Fruit fly (Drosophila melanogaster): ENCODE data around the gene snsl.
A peak's percentile ranks its signal among the peaks of the same experiment; 100 is the strongest.

snsl gene

DNA sequence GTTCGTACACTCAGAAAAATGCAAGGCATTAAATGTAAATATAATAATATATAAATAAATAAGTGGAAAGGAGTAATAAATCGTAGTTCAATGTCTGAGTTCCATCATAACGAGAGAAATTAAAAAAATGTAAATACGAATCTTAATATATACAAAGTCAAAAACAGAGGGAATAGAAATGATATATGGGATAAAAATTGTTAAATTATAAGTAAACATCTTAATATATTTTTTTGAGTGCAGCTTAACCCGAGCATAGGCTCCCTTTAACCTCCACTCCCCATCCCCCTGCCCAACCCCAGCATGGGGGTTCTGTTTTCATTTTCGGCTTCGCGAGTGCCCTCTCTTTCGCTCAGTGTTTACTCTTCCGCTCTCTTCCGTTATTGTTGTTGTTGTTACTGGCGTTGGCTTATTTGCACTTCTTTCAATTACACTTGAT, 9.2 kb upstream of the snsl start (continued):
- TF ChIP-seq phol (tag; optimal IDR thresholded peaks at IDR 0.05) (peak; percentile 61), tin (GFP tag; optimal IDR thresholded peaks at IDR 0.05) (peak; percentile 8), lola (GFP tag; optimal IDR thresholded peaks at IDR 0.05) (peak in 1 of 3 experiments; percentile 37), CG11504 (tag; optimal IDR thresholded peaks at IDR 0.05) (peak; percentile 63), onecut (GFP tag; IDR thresholded peaks at IDR 0.05) (0 out of 2 replicates have a peak, but pooled peaks have one; percentile 16), CG18262 (tag; optimal IDR thresholded peaks at IDR 0.05) (peak; percentile 57), lab (GFP tag; optimal IDR thresholded peaks at IDR 0.05) (peak; percentile 50), zfh1 (GFP tag; IDR thresholded peaks at IDR 0.05) (0 out of 3 replicates have a peak, but pooled peaks have one; percentile 13), D (optimal IDR thresholded peaks at IDR 0.05) (no peak), D (GFP tag; optimal IDR thresholded peaks at IDR 0.05) (peak; percentile 4), CG9727 (GFP tag; optimal IDR thresholded peaks at IDR 0.05) (peak; percentile 39), CG1529 (GFP tag; optimal IDR thresholded peaks at IDR 0.05) (peak; percentile 28), grau (tag; optimal IDR thresholded peaks at IDR 0.05) (peak; percentile 23), dmrt11E (tag; optimal IDR thresholded peaks at IDR 0.05) (peak; percentile 38), jing (GFP tag; optimal IDR thresholded peaks at IDR 0.05) (no peak), Tbp (GFP tag; optimal IDR thresholded peaks at IDR 0.05) (no peak), Vsx1 (GFP tag; optimal IDR thresholded peaks at IDR 0.05) (peak; percentile 15), CG7372 (GFP tag; IDR thresholded peaks at IDR 0.05) (no peak), Awh (GFP tag; IDR thresholded peaks at IDR 0.05) (peak; percentile 53; the same call in 1 of the 2 replicates), tgo (GFP tag; IDR thresholded peaks at IDR 0.05) (0 out of 3 replicates have a peak, but pooled peaks have one; percentile 31), CG2712 (tag; optimal IDR thresholded peaks at IDR 0.05) (peak; percentile 49), CG15696 (tag; optimal IDR thresholded peaks at IDR 0.05) (peak; percentile 26), Med (GFP tag) (peak; percentile 58), CG11560 (tag; IDR thresholded peaks at IDR 0.05) (no peak), ci (GFP tag; IDR thresholded peaks at IDR 0.05) (0 out of 3 replicates have a peak, but pooled peaks have one; percentile 40), CG10267 (tag; optimal IDR thresholded peaks at IDR 0.05) (peak; percentile 36), Sox100B (GFP tag; optimal IDR thresholded peaks at IDR 0.05) (peak; percentile 40), cg (GFP tag; optimal IDR thresholded peaks at IDR 0.05) (no peak), CG8924 (tag; optimal IDR thresholded peaks at IDR 0.05) (peak; percentile 41), CoRest (tag; optimal IDR thresholded peaks at IDR 0.05) (peak; percentile 22), Oli (tag; optimal IDR thresholded peaks at IDR 0.05) (peak; percentile 22), en (GFP tag; optimal IDR thresholded peaks at IDR 0.05) (no peak), Rfx (GFP tag; IDR thresholded peaks at IDR 0.05) (no peak), exex (tag; optimal IDR thresholded peaks at IDR 0.05) (no peak), row (GFP tag; IDR thresholded peaks at IDR 0.05) (peak; percentile 35; the same call in 1 of the 3 replicates), Blimp-1 (GFP tag; optimal IDR thresholded peaks at IDR 0.05) (peak; percentile 55), CG3163 (GFP tag; optimal IDR thresholded peaks at IDR 0.05) (no peak), bab2 (GFP tag; optimal IDR thresholded peaks at IDR 0.05) (no peak), crol (GFP tag; IDR thresholded peaks at IDR 0.05) (peak; percentile 54), CG4360 (GFP tag; IDR thresholded peaks at IDR 0.05) (peak; percentile 46), CG43689 (GFP tag; IDR thresholded peaks at IDR 0.05) (no peak), CG8388 (GFP tag; optimal IDR thresholded peaks at IDR 0.05) (peak; percentile 15), knrl (GFP tag; IDR thresholded peaks at IDR 0.05; ENCODE audit: partially characterized antibody) (no peak), CG6854 (GFP tag; optimal IDR thresholded peaks at IDR 0.05) (no peak), CG10979 (tag; optimal IDR thresholded peaks at IDR 0.05) (peak; percentile 64), CG17829 (tag; optimal IDR thresholded peaks at IDR 0.05) (peak; percentile 30), CG10209 (GFP tag; optimal IDR thresholded peaks at IDR 0.05) (peak; percentile 19), CG14710 (tag; optimal IDR thresholded peaks at IDR 0.05) (peak; percentile 37), Hr78 (GFP tag; optimal IDR thresholded peaks at IDR 0.05) (peak in 1 of 2 experiments; percentile 90)

All from whole organism, embryonic.